Worm (Caenorhabditis elegans) whole organism, midembryonic: Measurements from ENCODE around the gene F52E10.4.

ENCODE experiments used
- klf-2 ChIP-seq: fragments of 200-800 bp; sonication (Bioruptor generic); conservative IDR thresholded peaks from 2 replicates; pipeline ENCODE4 v1.3.6; 2022; ENCODE audit warnings: missing genetic modification reagents, missing genetic modification characterization, missing compliant biosample characterization
- med-1 ChIP-seq: sonication (generic microtip); optimal IDR thresholded peaks from 2 replicates; lab custom pipeline; 2017; ENCODE audit warnings: missing genetic modification characterization, mild to moderate bottlenecking, missing compliant biosample characterization, antibody characterized with exemption, missing genetic modification reagents; ENCODE audit not compliant: insufficient read depth
- ref-1 ChIP-seq: fragments of 200-800 bp; sonication (Bioruptor generic); conservative IDR thresholded peaks from 2 replicates; pipeline ENCODE4 v1.3.6; 2022; ENCODE audit warnings: missing genetic modification reagents, missing genetic modification characterization, missing compliant biosample characterization

- peak; percentile 45; the same call in 1 of the 2 replicates for TF ChIP-seq klf-2 (GFP tag; lab: Robert Waterston, UW)
- TF ChIP-seq ref-1, result no peak
- no peak for TF ChIP-seq med-1
Observed at ce11 chrX:16298173-16298572, 5.3 kb upstream of the F52E10.4 start.
